Worm (Caenorhabditis elegans) whole organism, L2 larva: Measurements from ENCODE around the gene C33D3.5.

Source experiments
- F13H6.1 ChIP-seq: sonication (generic microtip); optimal IDR thresholded peaks from 2 replicates; lab custom pipeline; 2016; ENCODE audit warnings: missing genetic modification characterization, missing compliant biosample characterization
- R02D3.7 ChIP-seq: fragments of 150-350 bp; optimal IDR thresholded peaks from 2 replicates; lab custom pipeline; 2014; ENCODE audit warnings: missing biosample characterization, missing genetic modification characterization
- ama-1 ChIP-seq: fragments of 150-350 bp; optimal IDR thresholded peaks from 2 replicates; lab custom pipeline; 2018; ENCODE audit warnings: inconsistent platforms
- fos-1 ChIP-seq: fragments of 150-350 bp; optimal IDR thresholded peaks from 2 replicates; lab custom pipeline; 2014; ENCODE audit warnings: missing biosample characterization, missing genetic modification characterization
- gmeb-1 ChIP-seq: fragments of 150-350 bp; optimal IDR thresholded peaks from 2 replicates; lab custom pipeline; 2014; ENCODE audit warnings: missing biosample characterization, missing genetic modification characterization
- lin-11 ChIP-seq: fragments of 150-350 bp; sonication (generic microtip); optimal IDR thresholded peaks from 2 replicates; lab custom pipeline; 2014; ENCODE audit warnings: missing biosample characterization, missing genetic modification characterization, inconsistent platforms, mixed read lengths
- mdl-1 ChIP-seq, 2 experiments: fragments of 150-350 bp in 1 of 2; sonication (generic microtip) in 1 of 2; optimal IDR thresholded peaks; 2 replicates each; lab custom pipeline; 2017; ENCODE audit warnings: missing biosample characterization in 2 of 2, missing genetic modification characterization in 2 of 2
- nhr-237 ChIP-seq: fragments of 150-350 bp; optimal IDR thresholded peaks from 2 replicates; lab custom pipeline; 2014; ENCODE audit warnings: missing biosample characterization, missing genetic modification characterization
- unc-39 ChIP-seq: fragments of 150-350 bp; optimal IDR thresholded peaks from 2 replicates; lab custom pipeline; 2014; ENCODE audit warnings: missing biosample characterization, missing genetic modification characterization

ce11 chrX:10480563-10481290 is 10.4 kb upstream of the C33D3.5 start, which contains the start of gene elt-2:
- TF ChIP-seq lin-11 (tag; lab: Kevin White, UChicago) (no peak), fos-1 (tag; lab: Kevin White, UChicago) (peak; percentile 95), unc-39 (tag; lab: Kevin White, UChicago) (no peak), gmeb-1 (tag; lab: Kevin White, UChicago) (peak; percentile 58), F13H6.1 (tag; lab: Kevin White, UChicago) (peak; percentile 34), nhr-237 (tag; lab: Kevin White, UChicago) (no peak), mdl-1 (tag; optimal IDR thresholded peaks at IDR 0.05; lab: Kevin White, UChicago) (no peak), ama-1 (lab: Kevin White, UChicago) (no peak), R02D3.7 (tag; lab: Kevin White, UChicago) (no peak)
